4 fruit fly cellular contexts compared by ENCODE assay signal in the genomic region with DNA sequence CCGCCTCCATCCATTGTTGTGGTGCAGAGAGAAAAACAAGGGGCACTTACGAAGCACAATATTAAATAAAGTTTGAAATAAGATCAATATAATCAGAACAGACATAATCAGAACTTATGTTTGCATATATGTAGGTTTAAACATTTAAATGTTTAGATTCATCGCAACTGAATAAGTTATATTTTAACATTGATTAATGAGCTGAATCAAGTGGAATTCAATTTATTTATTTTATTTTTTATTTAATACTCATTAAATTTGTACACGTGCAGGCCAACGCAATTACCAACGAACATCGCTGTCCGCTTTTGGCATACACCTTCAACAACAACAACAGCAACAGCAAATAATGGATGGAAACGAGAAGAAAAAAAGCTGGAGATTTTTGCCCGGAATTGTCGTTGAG.
TF ChIP-seq lines count a peak whose summit lies in the region.

No protein-coding gene starts in this region.

- no peak for TF ChIP-seq CTCF in whole organism, embryonic (GFP tag; optimal IDR thresholded peaks at IDR 0.05; lab: Kevin White, UChicago)

TF ChIP-seq in whole organism, embryonic, 481 proteins besides CTCF, POLR2A, EP300 and RAD21 (continues in another document):
- TF ChIP-seq ATbp (GFP tag; optimal IDR thresholded peaks at IDR 0.05; lab: Kevin White, UChicago) (peak; percentile 28), H15 (GFP tag; IDR thresholded peaks at IDR 0.05; lab: Robert Waterston, UW) (no peak), wor (GFP tag; IDR thresholded peaks at IDR 0.05; lab: Robert Waterston, UW) (peak; percentile 34; the same call in 1 of the 2 replicates), ato (GFP tag; IDR thresholded peaks at IDR 0.05; lab: Robert Waterston, UW; ENCODE audit: partially characterized antibody) (no peak), CG18262 (tag; optimal IDR thresholded peaks at IDR 0.05; lab: Kevin White, UChicago) (peak; percentile 28), HHEX (GFP tag; optimal IDR thresholded peaks at IDR 0.05; lab: Kevin White, UChicago) (peak; percentile 40), CG10654 (GFP tag; optimal IDR thresholded peaks at IDR 0.05; lab: Kevin White, UChicago) (no peak), Eip74EF (GFP tag; optimal IDR thresholded peaks at IDR 0.05; lab: Kevin White, UChicago) (peak in 1 of 2 experiments; percentile 39), salm (tag; optimal IDR thresholded peaks at IDR 0.05; lab: Kevin White, UChicago) (peak; percentile 23), CG17802 (tag; optimal IDR thresholded peaks at IDR 0.05; lab: Kevin White, UChicago) (no peak), az2 (GFP tag; optimal IDR thresholded peaks at IDR 0.05; lab: Kevin White, UChicago) (peak; percentile 14), CoRest (tag; optimal IDR thresholded peaks at IDR 0.05; lab: Kevin White, UChicago) (peak; percentile 59), CG2678 (tag; optimal IDR thresholded peaks at IDR 0.05; lab: Kevin White, UChicago) (peak; percentile 63), gt (GFP tag; IDR thresholded peaks at IDR 0.05; lab: Robert Waterston, UW) (no peak), chinmo (GFP tag; IDR thresholded peaks at IDR 0.05; lab: Robert Waterston, UW; ENCODE audit: partially characterized antibody) (no peak), Asciz (GFP tag; optimal IDR thresholded peaks at IDR 0.05; lab: Kevin White, UChicago) (peak; percentile 42), grau (tag; optimal IDR thresholded peaks at IDR 0.05; lab: Kevin White, UChicago) (peak; percentile 55), org-1 (GFP tag; optimal IDR thresholded peaks at IDR 0.05; lab: Kevin White, UChicago) (peak; percentile 6), CG12659 (GFP tag; optimal IDR thresholded peaks at IDR 0.05; lab: Kevin White, UChicago) (peak; percentile 33), CG5245 (GFP tag; optimal IDR thresholded peaks at IDR 0.05; lab: Kevin White, UChicago) (no peak), Fer1 (GFP tag; optimal IDR thresholded peaks at IDR 0.05; lab: Kevin White, UChicago) (peak; percentile 18)

TF ChIP-seq in whole organism, prepupa, 60 proteins besides CTCF, POLR2A, EP300 and RAD21 (continues in another document):
- TF ChIP-seq CG6792 (GFP tag; optimal IDR thresholded peaks at IDR 0.05; lab: Kevin White, UChicago) (peak; percentile 81), CG8319 (GFP tag; optimal IDR thresholded peaks at IDR 0.05; lab: Kevin White, UChicago) (peak; percentile 77), ss (GFP tag; optimal IDR thresholded peaks at IDR 0.05; lab: Kevin White, UChicago) (peak; percentile 88 to 91), acj6 (GFP tag; optimal IDR thresholded peaks at IDR 0.05; lab: Kevin White, UChicago) (peak; percentile 85), CG16779 (tag; optimal IDR thresholded peaks at IDR 0.05; lab: Kevin White, UChicago) (peak; percentile 72), dac (GFP tag; optimal IDR thresholded peaks at IDR 0.05; lab: Kevin White, UChicago) (peak; percentile 61), eg (GFP tag; IDR thresholded peaks at IDR 0.05; lab: Robert Waterston, UW) (peak; percentile 65; the same call in 1 of the 3 replicates), dsx (GFP tag; optimal IDR thresholded peaks at IDR 0.05; lab: Kevin White, UChicago; ENCODE audit: poor library complexity, severe bottlenecking) (peak; percentile 91), Hr38 (GFP tag; optimal IDR thresholded peaks at IDR 0.05; lab: Kevin White, UChicago) (no peak), Met (GFP tag; optimal IDR thresholded peaks at IDR 0.05; lab: Kevin White, UChicago) (peak; percentile 65), cyc (GFP tag; optimal IDR thresholded peaks at IDR 0.05; lab: Kevin White, UChicago) (peak; percentile 47), Gug (GFP tag; IDR thresholded peaks at IDR 0.05; lab: Robert Waterston, UW) (peak; percentile 48), Sox15 (GFP tag; optimal IDR thresholded peaks at IDR 0.05; lab: Kevin White, UChicago) (peak; percentile 69), CG4318 (GFP tag; optimal IDR thresholded peaks at IDR 0.05; lab: Kevin White, UChicago) (peak; percentile 83), lz (GFP tag; optimal IDR thresholded peaks at IDR 0.05; lab: Kevin White, UChicago) (peak; percentile 55), CG11902 (GFP tag; optimal IDR thresholded peaks at IDR 0.05; lab: Kevin White, UChicago) (peak; percentile 65), Smox (GFP tag; optimal IDR thresholded peaks at IDR 0.05; lab: Kevin White, UChicago) (peak; percentile 58), CG8632 (GFP tag; optimal IDR thresholded peaks at IDR 0.05; lab: Kevin White, UChicago) (peak; percentile 80), CG9139 (GFP tag; optimal IDR thresholded peaks at IDR 0.05; lab: Kevin White, UChicago) (peak; percentile 71), CG11762 (GFP tag; optimal IDR thresholded peaks at IDR 0.05; lab: Kevin White, UChicago; ENCODE audit: insufficient read depth) (peak; percentile 75), achi (GFP tag; optimal IDR thresholded peaks at IDR 0.05; lab: Kevin White, UChicago) (peak; percentile 84)

TF ChIP-seq in whole organism, pupa, 21 proteins besides CTCF, POLR2A, EP300 and RAD21:
- peak; percentile 86 for TF ChIP-seq CG13204 (GFP tag; optimal IDR thresholded peaks at IDR 0.05; lab: Kevin White, UChicago)
- peak; percentile 33 for TF ChIP-seq CG12605 (GFP tag; IDR thresholded peaks at IDR 0.05; lab: Robert Waterston, UW)
- TF ChIP-seq CG10348 (GFP tag; IDR thresholded peaks at IDR 0.05; lab: Robert Waterston, UW), result no peak
- TF ChIP-seq D1 (tag; optimal IDR thresholded peaks at IDR 0.05; lab: Kevin White, UChicago), result peak; percentile 88
- peak; percentile 59 for TF ChIP-seq gl (tag; optimal IDR thresholded peaks at IDR 0.05; lab: Kevin White, UChicago)
- no peak for TF ChIP-seq fd96Ca (GFP tag; IDR thresholded peaks at IDR 0.05; lab: Robert Waterston, UW)
- peak; percentile 77 for TF ChIP-seq CG4496 (GFP tag; IDR thresholded peaks at IDR 0.05; lab: Robert Waterston, UW)
- peak; percentile 86 for TF ChIP-seq CG14655 (GFP tag; optimal IDR thresholded peaks at IDR 0.05; lab: Kevin White, UChicago)
- TF ChIP-seq EcR (GFP tag; optimal IDR thresholded peaks at IDR 0.05; lab: Kevin White, UChicago), result peak; percentile 45
- peak; percentile 89 for TF ChIP-seq CG9948 (tag; optimal IDR thresholded peaks at IDR 0.05; lab: Kevin White, UChicago)
- TF ChIP-seq CG15710 (tag; optimal IDR thresholded peaks at IDR 0.05; lab: Kevin White, UChicago), result peak; percentile 93
- peak; percentile 88 for TF ChIP-seq CG17806 (tag; optimal IDR thresholded peaks at IDR 0.05; lab: Kevin White, UChicago)
- peak; percentile 71 for TF ChIP-seq CG32121 (GFP tag; IDR thresholded peaks at IDR 0.05; lab: Robert Waterston, UW)
- peak; percentile 58 for TF ChIP-seq Ets98B (GFP tag; IDR thresholded peaks at IDR 0.05; lab: Robert Waterston, UW)
- peak; percentile 80 for TF ChIP-seq Pif1B (GFP tag; optimal IDR thresholded peaks at IDR 0.05; lab: Kevin White, UChicago)
- TF ChIP-seq CG8159 (tag; optimal IDR thresholded peaks at IDR 0.05; lab: Kevin White, UChicago), result peak; percentile 93
- TF ChIP-seq CG8301 (tag; optimal IDR thresholded peaks at IDR 0.05; lab: Kevin White, UChicago), result peak; percentile 80
- TF ChIP-seq CG34367 (tag; optimal IDR thresholded peaks at IDR 0.05; lab: Kevin White, UChicago), result peak; percentile 83
- peak; percentile 76 for TF ChIP-seq Pif1A (GFP tag; optimal IDR thresholded peaks at IDR 0.05; lab: Kevin White, UChicago)
- peak; percentile 65 for TF ChIP-seq Snoo (tag; optimal IDR thresholded peaks at IDR 0.05; lab: Kevin White, UChicago)
- peak; percentile 44 for TF ChIP-seq rn (GFP tag; IDR thresholded peaks at IDR 0.05; lab: Robert Waterston, UW)

TF ChIP-seq in whole organism, wandering third instar larva, 38 proteins besides CTCF, POLR2A, EP300 and RAD21 (continues in another document):
- TF ChIP-seq rgr (GFP tag; optimal IDR thresholded peaks at IDR 0.05; lab: Kevin White, UChicago), result peak; percentile 22
- TF ChIP-seq Hnf4 (GFP tag; optimal IDR thresholded peaks at IDR 0.05; lab: Kevin White, UChicago), result no peak
- peak; percentile 44 for TF ChIP-seq Sp1 (GFP tag; optimal IDR thresholded peaks at IDR 0.05; lab: Kevin White, UChicago)
- no peak for TF ChIP-seq jim (GFP tag; optimal IDR thresholded peaks at IDR 0.05; lab: Kevin White, UChicago)
- peak; percentile 34 for TF ChIP-seq OdsH (GFP tag; optimal IDR thresholded peaks at IDR 0.05; lab: Kevin White, UChicago)
- TF ChIP-seq foxo (GFP tag; optimal IDR thresholded peaks at IDR 0.05; lab: Kevin White, UChicago), result peak in 1 of 2 experiments; percentile 69
- peak; percentile 63 for TF ChIP-seq HLH106 (tag; optimal IDR thresholded peaks at IDR 0.05; lab: Kevin White, UChicago)
- TF ChIP-seq psq (GFP tag; optimal IDR thresholded peaks at IDR 0.05; lab: Kevin White, UChicago), result peak; percentile 51
- no peak for TF ChIP-seq sv (GFP tag; optimal IDR thresholded peaks at IDR 0.05; lab: Kevin White, UChicago)
- peak; percentile 32 for TF ChIP-seq ey (GFP tag; optimal IDR thresholded peaks at IDR 0.05; lab: Kevin White, UChicago)
- TF ChIP-seq Mio (GFP tag; optimal IDR thresholded peaks at IDR 0.05; lab: Kevin White, UChicago), result no peak
- no peak for TF ChIP-seq Dfd (GFP tag; optimal IDR thresholded peaks at IDR 0.05; lab: Kevin White, UChicago)
- TF ChIP-seq fru (GFP tag; optimal IDR thresholded peaks at IDR 0.05; lab: Kevin White, UChicago), result peak; percentile 61
- TF ChIP-seq Hr83 (GFP tag; optimal IDR thresholded peaks at IDR 0.05; lab: Kevin White, UChicago; ENCODE audit: poor library complexity, severe bottlenecking), result no peak
- TF ChIP-seq brk (GFP tag; optimal IDR thresholded peaks at IDR 0.05; lab: Kevin White, UChicago), result no peak
- TF ChIP-seq tai (GFP tag; optimal IDR thresholded peaks at IDR 0.05; lab: Kevin White, UChicago), result no peak
- TF ChIP-seq Rel (GFP tag; optimal IDR thresholded peaks at IDR 0.05; lab: Kevin White, UChicago), result no peak
- TF ChIP-seq Rel (tag; optimal IDR thresholded peaks at IDR 0.05; lab: Kevin White, UChicago), result no peak
- no peak for TF ChIP-seq Vsx2 (GFP tag; optimal IDR thresholded peaks at IDR 0.05; lab: Kevin White, UChicago; ENCODE audit: partially characterized antibody)
- TF ChIP-seq CG32264 (GFP tag; optimal IDR thresholded peaks at IDR 0.05; lab: Kevin White, UChicago), result no peak
- TF ChIP-seq N (GFP tag; optimal IDR thresholded peaks at IDR 0.05; lab: Kevin White, UChicago), result no peak
- no peak for TF ChIP-seq usp (GFP tag; optimal IDR thresholded peaks at IDR 0.05; lab: Kevin White, UChicago)
- TF ChIP-seq Dif (GFP tag; optimal IDR thresholded peaks at IDR 0.05; lab: Kevin White, UChicago; ENCODE audit: partially characterized antibody), result no peak
- no peak for TF ChIP-seq Hr78 (GFP tag; optimal IDR thresholded peaks at IDR 0.05; lab: Kevin White, UChicago)
- no peak for TF ChIP-seq dsf (GFP tag; optimal IDR thresholded peaks at IDR 0.05; lab: Kevin White, UChicago; ENCODE audit: borderline replicate concordance)
- no peak for TF ChIP-seq Jra (GFP tag; optimal IDR thresholded peaks at IDR 0.05; lab: Kevin White, UChicago)
- TF ChIP-seq CrebA (GFP tag; optimal IDR thresholded peaks at IDR 0.05; lab: Kevin White, UChicago; ENCODE audit: borderline replicate concordance), result no peak
- TF ChIP-seq GATAd (GFP tag; optimal IDR thresholded peaks at IDR 0.05; lab: Kevin White, UChicago), result no peak
- TF ChIP-seq Abd-B (GFP tag; optimal IDR thresholded peaks at IDR 0.05; lab: Kevin White, UChicago), result no peak
